Fruit fly (Drosophila melanogaster): Measurements from ENCODE around the gene Atg8a.
A peak's percentile ranks its signal among the peaks of the same experiment; 100 is the strongest.

Atg8a gene

DNA sequence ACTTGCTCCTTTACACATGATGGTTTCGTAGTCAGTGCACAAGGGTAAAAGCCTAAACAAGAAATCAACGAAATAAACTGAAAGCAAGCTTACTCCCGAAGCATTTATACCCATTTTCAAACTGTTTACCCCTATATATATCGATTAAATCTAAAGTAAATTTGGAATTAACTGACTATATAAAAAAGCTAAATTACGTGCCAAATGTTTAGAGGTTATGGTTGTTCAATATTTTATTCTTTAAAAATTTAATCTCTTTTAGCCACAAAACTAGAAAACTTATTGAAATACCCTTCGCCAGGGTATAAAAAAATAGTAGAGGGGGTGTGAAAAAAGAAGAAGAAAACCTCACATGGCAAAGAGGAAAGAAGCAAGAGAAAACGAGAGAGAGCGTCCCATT lies 36.3 kb downstream of the Atg8a start:
- no peak for TF ChIP-seq rn (GFP tag; IDR thresholded peaks at IDR 0.05)
- TF ChIP-seq CG15710 (tag; optimal IDR thresholded peaks at IDR 0.05) = peak; percentile 50
- TF ChIP-seq CG8301 (tag; optimal IDR thresholded peaks at IDR 0.05) = peak; percentile 27
- peak; percentile 42 for TF ChIP-seq CG14655 (GFP tag; optimal IDR thresholded peaks at IDR 0.05)
- TF ChIP-seq EcR (GFP tag; optimal IDR thresholded peaks at IDR 0.05) = no peak
- peak; percentile 18 for TF ChIP-seq CG34367 (tag; optimal IDR thresholded peaks at IDR 0.05)
- peak; percentile 66 for TF ChIP-seq CG8159 (tag; optimal IDR thresholded peaks at IDR 0.05)
- TF ChIP-seq CG9948 (tag; optimal IDR thresholded peaks at IDR 0.05) = peak; percentile 52
- TF ChIP-seq CG17806 (tag; optimal IDR thresholded peaks at IDR 0.05) = peak; percentile 46
- TF ChIP-seq Snoo (tag; optimal IDR thresholded peaks at IDR 0.05) = peak; percentile 20
- peak; percentile 27 for TF ChIP-seq Pif1A (GFP tag; optimal IDR thresholded peaks at IDR 0.05)

DNA sequence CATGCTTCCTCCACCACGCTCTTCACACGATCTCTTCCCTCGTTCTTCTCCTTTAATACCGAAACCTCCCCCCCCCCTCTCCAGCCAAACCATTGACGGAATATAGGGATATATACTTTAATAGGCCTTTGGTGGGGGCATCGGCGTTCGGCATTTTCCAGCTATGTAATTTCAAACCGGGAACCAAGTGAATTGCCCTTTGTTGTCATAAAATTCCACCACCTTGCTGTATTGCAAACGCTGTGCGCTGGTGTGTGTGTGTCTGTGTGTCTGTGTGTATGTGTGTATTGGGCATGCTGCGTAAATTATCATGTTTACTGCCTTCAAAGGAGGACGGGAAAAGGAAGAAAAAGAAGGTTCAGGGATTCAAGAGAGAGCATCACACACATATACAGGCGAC lies 36.8 kb downstream of the Atg8a start:
- TF ChIP-seq Pif1B (GFP tag; optimal IDR thresholded peaks at IDR 0.05) = no peak
- TF ChIP-seq Snoo (tag; optimal IDR thresholded peaks at IDR 0.05) = no peak
- no peak for TF ChIP-seq CG13204 (GFP tag; optimal IDR thresholded peaks at IDR 0.05)
- no peak for TF ChIP-seq CG32121 (GFP tag; IDR thresholded peaks at IDR 0.05)
- no peak for TF ChIP-seq CG14655 (GFP tag; optimal IDR thresholded peaks at IDR 0.05)
- no peak for TF ChIP-seq CG9948 (tag; optimal IDR thresholded peaks at IDR 0.05)
- no peak for TF ChIP-seq Ets98B (GFP tag; IDR thresholded peaks at IDR 0.05)
- TF ChIP-seq D1 (tag; optimal IDR thresholded peaks at IDR 0.05) = no peak
- no peak for TF ChIP-seq CG8159 (tag; optimal IDR thresholded peaks at IDR 0.05)
- TF ChIP-seq CG4496 (GFP tag; IDR thresholded peaks at IDR 0.05) = no peak
- TF ChIP-seq CG12605 (GFP tag; IDR thresholded peaks at IDR 0.05) = no peak
- TF ChIP-seq Pif1A (GFP tag; optimal IDR thresholded peaks at IDR 0.05) = no peak
- no peak for TF ChIP-seq CG8301 (tag; optimal IDR thresholded peaks at IDR 0.05)

DNA sequence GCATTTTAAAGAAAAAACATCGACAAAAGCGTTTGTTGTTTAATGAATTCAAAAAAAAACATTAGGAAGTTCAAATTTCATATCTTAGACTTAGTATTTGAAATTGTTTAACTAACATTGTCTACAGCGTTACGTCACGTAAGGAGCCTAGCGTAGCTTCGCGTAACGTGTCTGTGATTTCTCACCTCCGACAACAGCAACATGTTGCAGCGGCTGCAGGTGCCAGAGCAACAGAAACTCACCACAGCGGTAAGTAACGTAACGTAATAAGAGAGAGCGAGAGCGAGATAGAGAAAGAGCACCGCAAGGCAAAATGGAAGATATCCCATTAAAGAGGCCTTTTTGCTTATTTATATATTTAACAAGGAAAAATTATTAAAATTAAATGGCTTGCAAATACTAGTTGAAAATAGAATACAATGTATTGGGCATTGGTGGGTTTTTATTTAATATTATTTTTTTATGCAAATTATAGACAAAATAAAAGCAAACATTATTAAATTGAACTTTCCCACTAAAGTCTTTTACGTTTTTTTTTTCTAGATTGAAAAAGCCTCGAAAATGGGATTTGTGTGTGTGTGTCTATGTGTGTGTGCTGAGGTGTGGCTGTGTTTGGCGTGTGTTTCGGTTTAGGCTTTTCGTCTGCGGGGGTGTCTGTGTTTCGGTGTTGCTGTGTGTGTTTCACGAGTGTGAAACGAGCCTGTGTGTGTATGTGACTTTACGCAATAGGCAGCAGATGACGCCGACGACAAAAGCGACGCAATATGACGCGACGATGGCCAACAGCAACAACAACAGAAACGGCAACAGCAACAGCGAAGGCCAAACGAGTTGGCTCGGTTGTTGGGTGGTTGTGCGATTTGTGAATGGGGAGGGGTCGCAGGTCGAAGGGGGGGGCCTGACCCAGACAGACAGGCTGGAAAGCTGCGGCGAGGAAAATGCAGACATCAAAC lies 37.9 kb downstream of the Atg8a start:
- TF ChIP-seq Pif1A (GFP tag; optimal IDR thresholded peaks at IDR 0.05) (no peak), CG32121 (GFP tag; IDR thresholded peaks at IDR 0.05) (0 out of 2 replicates have a peak, but pooled peaks have one; percentile 15), D1 (tag; optimal IDR thresholded peaks at IDR 0.05) (no peak), EcR (GFP tag; optimal IDR thresholded peaks at IDR 0.05) (no peak)

DNA sequence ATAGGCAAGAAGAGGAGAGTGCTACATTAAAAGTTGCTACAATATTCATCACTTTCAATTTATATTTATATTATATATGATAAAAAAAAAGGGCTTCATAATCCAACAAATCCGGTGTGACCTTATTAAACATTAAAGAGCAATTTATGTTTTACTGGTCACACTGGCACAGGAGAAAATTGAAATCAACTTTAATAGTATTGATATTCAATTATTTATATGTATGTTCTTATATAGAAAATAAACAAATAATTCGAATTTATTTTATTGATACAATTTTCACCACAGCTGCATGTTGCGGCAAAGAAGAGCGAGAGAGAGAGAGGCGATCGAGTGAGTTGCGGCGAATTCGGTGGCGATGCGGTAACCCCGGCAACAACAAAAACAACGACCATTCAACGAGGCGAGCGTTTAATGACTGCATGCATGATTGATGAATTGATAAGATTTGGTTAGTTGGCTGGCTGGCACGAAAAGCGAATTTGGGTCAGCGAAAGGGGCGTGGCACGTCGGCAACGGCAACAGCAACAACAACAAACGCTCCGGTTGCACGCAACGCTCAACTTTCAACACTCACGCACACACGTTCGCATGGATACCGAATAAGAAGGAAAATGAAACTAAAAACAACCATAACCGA lies 38.8 kb downstream of the Atg8a start:
- TF ChIP-seq rn (GFP tag; IDR thresholded peaks at IDR 0.05) (no peak), Ets98B (GFP tag; IDR thresholded peaks at IDR 0.05) (no peak), CG9948 (tag; optimal IDR thresholded peaks at IDR 0.05) (no peak), CG13204 (GFP tag; optimal IDR thresholded peaks at IDR 0.05) (no peak), CG8301 (tag; optimal IDR thresholded peaks at IDR 0.05) (no peak), CG4496 (GFP tag; IDR thresholded peaks at IDR 0.05) (no peak), CG12605 (GFP tag; IDR thresholded peaks at IDR 0.05) (no peak), D1 (tag; optimal IDR thresholded peaks at IDR 0.05) (no peak), Pif1B (GFP tag; optimal IDR thresholded peaks at IDR 0.05) (no peak), CG32121 (GFP tag; IDR thresholded peaks at IDR 0.05) (no peak), gl (tag; optimal IDR thresholded peaks at IDR 0.05) (no peak), Snoo (tag; optimal IDR thresholded peaks at IDR 0.05) (no peak), CG15710 (tag; optimal IDR thresholded peaks at IDR 0.05) (no peak), CG17806 (tag; optimal IDR thresholded peaks at IDR 0.05) (no peak), CG34367 (tag; optimal IDR thresholded peaks at IDR 0.05) (no peak), CG14655 (GFP tag; optimal IDR thresholded peaks at IDR 0.05) (no peak), Pif1A (GFP tag; optimal IDR thresholded peaks at IDR 0.05) (no peak)

DNA sequence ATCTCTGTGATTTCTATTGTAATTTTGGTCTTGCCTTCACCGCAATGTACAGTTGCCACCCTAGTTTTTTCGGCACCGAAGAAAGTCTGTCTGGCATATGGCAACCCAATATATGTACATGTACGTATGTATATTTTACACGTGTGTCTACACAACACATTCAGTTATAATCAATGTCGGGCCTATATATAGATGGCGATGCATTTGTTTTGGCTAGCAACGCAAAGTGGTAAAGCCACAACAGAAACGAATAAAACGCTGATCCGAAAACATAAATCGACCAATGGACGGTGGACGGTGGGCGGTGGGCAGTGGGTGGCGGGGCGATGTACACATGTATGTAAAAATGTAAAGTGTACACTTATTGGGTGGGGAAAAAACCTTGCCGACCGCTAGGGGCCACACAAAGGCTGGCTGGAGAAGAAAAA lies 39.6 kb downstream of the Atg8a start:
- TF ChIP-seq CG14655 (GFP tag; optimal IDR thresholded peaks at IDR 0.05) (no peak), Snoo (tag; optimal IDR thresholded peaks at IDR 0.05) (no peak), CG12605 (GFP tag; IDR thresholded peaks at IDR 0.05) (no peak), Ets98B (GFP tag; IDR thresholded peaks at IDR 0.05) (no peak), CG8159 (tag; optimal IDR thresholded peaks at IDR 0.05) (no peak), D1 (tag; optimal IDR thresholded peaks at IDR 0.05) (no peak), CG13204 (GFP tag; optimal IDR thresholded peaks at IDR 0.05) (no peak), CG15710 (tag; optimal IDR thresholded peaks at IDR 0.05) (no peak), gl (tag; optimal IDR thresholded peaks at IDR 0.05) (no peak), rn (GFP tag; IDR thresholded peaks at IDR 0.05) (no peak)

DNA sequence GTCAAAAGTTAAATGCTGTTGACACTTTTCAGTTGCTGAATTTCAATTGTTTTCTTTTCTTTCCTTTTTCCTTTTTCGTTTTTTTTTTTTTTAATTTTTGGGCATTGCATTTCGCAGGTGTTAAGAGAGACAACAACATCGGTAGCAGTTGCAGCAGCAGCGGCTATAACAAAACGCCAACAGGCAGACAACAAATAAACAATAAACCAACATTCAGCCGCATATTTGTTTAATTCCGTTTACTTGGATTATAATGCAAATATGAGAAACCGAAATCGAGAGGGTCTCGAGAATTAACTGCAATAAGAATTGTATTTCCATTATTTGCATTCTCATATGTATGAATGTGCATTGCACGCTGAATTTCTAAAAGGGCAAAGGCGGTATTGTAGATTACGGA lies 40.1 kb downstream of the Atg8a start:
- no peak for TF ChIP-seq Ets98B (GFP tag; IDR thresholded peaks at IDR 0.05)
- TF ChIP-seq Pif1A (GFP tag; optimal IDR thresholded peaks at IDR 0.05) = no peak
- TF ChIP-seq CG34367 (tag; optimal IDR thresholded peaks at IDR 0.05) = no peak
- no peak for TF ChIP-seq fd96Ca (GFP tag; IDR thresholded peaks at IDR 0.05)
- peak; percentile 50 for TF ChIP-seq Snoo (tag; optimal IDR thresholded peaks at IDR 0.05)
- no peak for TF ChIP-seq CG32121 (GFP tag; IDR thresholded peaks at IDR 0.05)

Data from whole organism, pupa.